Fruit fly (Drosophila melanogaster) whole organism, prepupa: ENCODE data around the gene Cys.

Experiments
- CG16779 ChIP-seq: fragments of 200-800 bp; sonication (Bioruptor generic); optimal IDR thresholded peaks from 3 replicates; lab custom pipeline; 2017; ENCODE audit warnings: missing biosample characterization, mild to moderate bottlenecking, missing genetic modification characterization
- CG31627 ChIP-seq: fragments of 200-800 bp; sonication (Bioruptor generic); optimal IDR thresholded peaks from 3 replicates; lab custom pipeline; 2016; ENCODE audit warnings: missing biosample characterization, missing genetic modification characterization
- CG3919 ChIP-seq: fragments of 200-800 bp; sonication (Bioruptor generic); optimal IDR thresholded peaks from 3 replicates; lab custom pipeline; 2016; ENCODE audit warnings: missing biosample characterization, missing genetic modification characterization
- CG6163 ChIP-seq: fragments of 200-800 bp; sonication (Bioruptor generic); IDR thresholded peaks from 3 replicates; pipeline ENCODE4 v1.3.6; 2022; ENCODE audit warnings: missing biosample characterization, missing genetic modification characterization
- CG6276 ChIP-seq: fragments of 200-800 bp; sonication (Bioruptor generic); optimal IDR thresholded peaks from 2 replicates; lab custom pipeline; 2017; ENCODE audit warnings: missing biosample characterization, mild to moderate bottlenecking, missing genetic modification characterization
- CG6808 ChIP-seq: fragments of 200-800 bp; sonication (Bioruptor generic); optimal IDR thresholded peaks from 3 replicates; lab custom pipeline; 2017; ENCODE audit warnings: missing biosample characterization, missing genetic modification characterization, mild to moderate bottlenecking, moderate library complexity, missing genetic modification reagents
- CG8632 ChIP-seq: fragments of 200-800 bp; sonication (Bioruptor generic); optimal IDR thresholded peaks from 3 replicates; lab custom pipeline; 2016; ENCODE audit warnings: missing biosample characterization, missing genetic modification characterization
- CG9139 ChIP-seq: fragments of 200-800 bp; sonication (Bioruptor generic); optimal IDR thresholded peaks from 3 replicates; lab custom pipeline; 2017; ENCODE audit warnings: missing biosample characterization, mild to moderate bottlenecking, missing genetic modification characterization
- Eip93F ChIP-seq: fragments of 200-800 bp; sonication (Bioruptor generic); optimal IDR thresholded peaks from 2 replicates; lab custom pipeline; 2016; ENCODE audit warnings: missing biosample characterization, mild to moderate bottlenecking, missing genetic modification characterization
- Hr4 ChIP-seq: fragments of 200-800 bp; sonication (Bioruptor generic); optimal IDR thresholded peaks from 3 replicates; lab custom pipeline; 2016; ENCODE audit warnings: missing biosample characterization, missing genetic modification characterization
- Smox ChIP-seq: fragments of 200-800 bp; sonication (Bioruptor generic); optimal IDR thresholded peaks from 3 replicates; lab custom pipeline; 2016; ENCODE audit warnings: missing biosample characterization, missing genetic modification characterization
- Sox15 ChIP-seq: fragments of 200-800 bp; sonication (Bioruptor generic); optimal IDR thresholded peaks from 3 replicates; lab custom pipeline; 2016; ENCODE audit warnings: missing biosample characterization, missing genetic modification characterization
- eg ChIP-seq: fragments of 200-800 bp; sonication (Bioruptor generic); IDR thresholded peaks from 3 replicates; pipeline ENCODE4 v1.3.6; 2022; ENCODE audit warnings: missing biosample characterization, missing genetic modification characterization
- esn ChIP-seq: fragments of 200-800 bp; sonication (Bioruptor generic); optimal IDR thresholded peaks from 2 replicates; lab custom pipeline; 2016; ENCODE audit warnings: missing biosample characterization, mild to moderate bottlenecking, missing genetic modification characterization, moderate library complexity
- fd85E ChIP-seq: fragments of 200-800 bp; sonication (Bioruptor generic); optimal IDR thresholded peaks from 3 replicates; lab custom pipeline; 2016; ENCODE audit warnings: missing biosample characterization, missing genetic modification characterization
- fkh ChIP-seq: fragments of 200-800 bp; sonication (Bioruptor generic); optimal IDR thresholded peaks from 3 replicates; lab custom pipeline; 2017; ENCODE audit warnings: missing biosample characterization, mild to moderate bottlenecking, missing genetic modification characterization, moderate library complexity
- ss ChIP-seq, 2 experiments: fragments of 200-800 bp; sonication (Bioruptor generic); optimal IDR thresholded peaks; 2 replicates in 1 of 2; 3 replicates in 1 of 2; lab custom pipeline; 2017 to 2018; ENCODE audit warnings: mild to moderate bottlenecking in 2 of 2, missing biosample characterization in 2 of 2, missing genetic modification characterization in 2 of 2, moderate library complexity in 1 of 2
- topi ChIP-seq: fragments of 200-800 bp; sonication (Bioruptor generic); optimal IDR thresholded peaks from 3 replicates; lab custom pipeline; 2016; ENCODE audit warnings: missing biosample characterization, missing genetic modification characterization
- vri ChIP-seq: fragments of 200-800 bp; sonication (Bioruptor generic); optimal IDR thresholded peaks from 3 replicates; lab custom pipeline; 2016; ENCODE audit warnings: missing biosample characterization, mild to moderate bottlenecking, missing genetic modification characterization

Cys gene

dm6 chr3R:14520749-14521148 is 48.7 kb downstream of the Cys start, which contains the start of gene Cyp313a1:
TSS of gene Cyp313a1 (plus strand) at chr3R:14521049.
- no peak for TF ChIP-seq Smox (GFP tag; lab: Kevin White, UChicago)
- no peak for TF ChIP-seq vri (GFP tag; lab: Kevin White, UChicago)
- no peak for TF ChIP-seq CG6276
- no peak for TF ChIP-seq CG9139 (GFP tag; lab: Kevin White, UChicago)
- no peak for TF ChIP-seq topi (GFP tag; lab: Kevin White, UChicago)
- no peak for TF ChIP-seq Eip93F (GFP tag; lab: Kevin White, UChicago)
- TF ChIP-seq CG3919 (GFP tag; lab: Kevin White, UChicago): no peak
- no peak for TF ChIP-seq Hr4 (GFP tag; lab: Kevin White, UChicago)
- TF ChIP-seq eg (GFP tag; lab: Robert Waterston, UW): no peak
- no peak for TF ChIP-seq CG16779 (tag; lab: Kevin White, UChicago)
- no peak for TF ChIP-seq CG31627
- TF ChIP-seq CG8632 (GFP tag; lab: Kevin White, UChicago): no peak
- no peak for TF ChIP-seq fkh
- TF ChIP-seq fd85E (GFP tag; lab: Kevin White, UChicago): no peak
- TF ChIP-seq CG6808 (GFP tag; lab: Kevin White, UChicago): no peak
- no peak for TF ChIP-seq Sox15 (GFP tag; lab: Kevin White, UChicago)
- TF ChIP-seq CG6163: no peak
- no peak for TF ChIP-seq ss (GFP tag; optimal IDR thresholded peaks at IDR 0.05; lab: Kevin White, UChicago)
- TF ChIP-seq esn (GFP tag; lab: Kevin White, UChicago): no peak
